Fruit fly (Drosophila melanogaster) whole organism, embryonic: ENCODE results near the gene Actn.

ENCODE experiments used
- Bgb ChIP-seq: fragments of 200-800 bp; sonication (Bioruptor generic); IDR thresholded peaks from 2 replicates; pipeline ENCODE4 v1.3.6; 2022; ENCODE audit warnings: missing biosample characterization, missing genetic modification characterization; ENCODE audit not compliant: partially characterized antibody
- Blimp-1 ChIP-seq: fragments of 200-800 bp; sonication (Bioruptor generic); optimal IDR thresholded peaks from 3 replicates; lab custom pipeline; 2018; ENCODE audit warnings: missing biosample characterization, missing genetic modification characterization, mild to moderate bottlenecking, moderate library complexity, missing genetic modification reagents
- CG10267 ChIP-seq: fragments of 200-800 bp; sonication (Bioruptor generic); optimal IDR thresholded peaks from 2 replicates; lab custom pipeline; 2018; ENCODE audit warnings: missing biosample characterization, mild to moderate bottlenecking, missing genetic modification characterization, moderate library complexity
- CG10321 ChIP-seq: fragments of 200-800 bp; sonication (Bioruptor generic); IDR thresholded peaks from 2 replicates; pipeline ENCODE4 v1.3.6; 2022; ENCODE audit warnings: missing biosample characterization, missing genetic modification characterization
- CG10462 ChIP-seq: fragments of 200-800 bp; sonication (Bioruptor generic); optimal IDR thresholded peaks from 2 replicates; lab custom pipeline; 2016; ENCODE audit warnings: missing biosample characterization, missing genetic modification characterization
- CG11247 ChIP-seq: fragments of 200-800 bp; sonication (Bioruptor generic); IDR thresholded peaks from 2 replicates; pipeline ENCODE4 v1.3.6; 2022; ENCODE audit warnings: missing biosample characterization, missing genetic modification characterization
- CG1233 ChIP-seq: fragments of 200-800 bp; sonication (Bioruptor generic); optimal IDR thresholded peaks from 4 replicates; lab custom pipeline; 2018; ENCODE audit warnings: missing biosample characterization, mild to moderate bottlenecking, missing genetic modification characterization
- CG14710 ChIP-seq: fragments of 200-800 bp; sonication (Bioruptor generic); optimal IDR thresholded peaks from 3 replicates; lab custom pipeline; 2019; ENCODE audit warnings: missing biosample characterization, mild to moderate bottlenecking, missing genetic modification characterization, moderate library complexity
- CG30020 ChIP-seq: fragments of 200-800 bp; optimal IDR thresholded peaks from 2 replicates; lab custom pipeline; 2019; ENCODE audit warnings: missing biosample characterization, mild to moderate bottlenecking, missing genetic modification characterization, moderate library complexity
- CG31224 ChIP-seq: fragments of 200-800 bp; sonication (Bioruptor generic); IDR thresholded peaks from 2 replicates; pipeline ENCODE4 v1.3.6; 2022; ENCODE audit warnings: missing biosample characterization, missing genetic modification characterization
- CG3847 ChIP-seq: fragments of 200-800 bp; sonication (Bioruptor generic); IDR thresholded peaks from 2 replicates; pipeline ENCODE4 v1.3.6; 2022; ENCODE audit warnings: missing biosample characterization, missing genetic modification characterization
- CG4328 ChIP-seq: fragments of 200-800 bp; sonication (Bioruptor generic); optimal IDR thresholded peaks from 3 replicates; lab custom pipeline; 2017; ENCODE audit warnings: missing biosample characterization, missing genetic modification reagents, missing genetic modification characterization
- CG6254 ChIP-seq: fragments of 200-800 bp; sonication (Bioruptor generic); optimal IDR thresholded peaks from 3 replicates; lab custom pipeline; 2017; ENCODE audit warnings: mild to moderate bottlenecking, missing biosample characterization, missing genetic modification reagents, missing genetic modification characterization
- CG6854 ChIP-seq: fragments of 200-800 bp; sonication (Bioruptor generic); optimal IDR thresholded peaks from 3 replicates; lab custom pipeline; 2017; ENCODE audit warnings: missing biosample characterization, mild to moderate bottlenecking, missing genetic modification characterization
- CG9797 ChIP-seq: fragments of 200-800 bp; sonication (Bioruptor generic); optimal IDR thresholded peaks from 3 replicates; lab custom pipeline; 2018; ENCODE audit warnings: missing biosample characterization, mild to moderate bottlenecking, missing genetic modification characterization
- CG9817 ChIP-seq: fragments of 200-800 bp; sonication (Bioruptor generic); optimal IDR thresholded peaks from 2 replicates; lab custom pipeline; 2018; ENCODE audit warnings: missing biosample characterization, mild to moderate bottlenecking, missing genetic modification characterization, moderate library complexity
- CrebB ChIP-seq: fragments of 200-800 bp; sonication (Bioruptor generic); optimal IDR thresholded peaks from 3 replicates; lab custom pipeline; 2018; ENCODE audit warnings: missing biosample characterization, mild to moderate bottlenecking, missing genetic modification characterization
- Dbx ChIP-seq: fragments of 200-800 bp; sonication (Bioruptor generic); IDR thresholded peaks from 3 replicates; pipeline ENCODE4 v1.3.6; 2022; ENCODE audit warnings: missing biosample characterization, missing genetic modification characterization
- Dip2 ChIP-seq: fragments of 200-800 bp; sonication (Bioruptor generic); IDR thresholded peaks from 2 replicates; pipeline ENCODE4 v1.3.6; 2022; ENCODE audit warnings: missing biosample characterization, missing genetic modification characterization
- E2f1 ChIP-seq: fragments of 200-800 bp; sonication (Bioruptor generic); IDR thresholded peaks from 2 replicates; pipeline ENCODE4 v1.3.6; 2022; ENCODE audit warnings: missing biosample characterization, missing genetic modification characterization
- Hey ChIP-seq: fragments of 200-800 bp; sonication (Bioruptor generic); optimal IDR thresholded peaks from 3 replicates; lab custom pipeline; 2018; ENCODE audit warnings: missing biosample characterization, mild to moderate bottlenecking, missing genetic modification characterization
- Hmr ChIP-seq: fragments of 200-800 bp; sonication (Bioruptor generic); optimal IDR thresholded peaks from 3 replicates; lab custom pipeline; 2017; ENCODE audit warnings: mild to moderate bottlenecking, missing biosample characterization, missing genetic modification reagents, missing genetic modification characterization
- Mes4 ChIP-seq: fragments of 200-800 bp; sonication (Bioruptor generic); optimal IDR thresholded peaks from 2 replicates; lab custom pipeline; 2016; ENCODE audit warnings: missing biosample characterization, missing genetic modification characterization
- NC2β ChIP-seq: fragments of 200-800 bp; sonication (Bioruptor generic); optimal IDR thresholded peaks from 2 replicates; lab custom pipeline; 2016; ENCODE audit warnings: missing biosample characterization, missing genetic modification characterization
- Nf-YA ChIP-seq: fragments of 200-800 bp; sonication (Bioruptor generic); IDR thresholded peaks from 2 replicates; pipeline ENCODE4 v1.3.6; 2022; ENCODE audit warnings: missing biosample characterization, missing genetic modification characterization
- Stat92E ChIP-seq, 3 experiments: fragments of >200 bp in 2 of 3; fragments of 200-800 bp in 1 of 3; sonication (Bioruptor generic) in 1 of 3; optimal IDR thresholded peaks; 2 replicates each; lab custom pipeline; 2017 to 2019; ENCODE audit warnings: missing biosample characterization in 3 of 3, missing genetic modification characterization in 3 of 3, mild to moderate bottlenecking in 1 of 3, moderate library complexity in 1 of 3
- ac ChIP-seq: fragments of 200-800 bp; sonication (Bioruptor generic); optimal IDR thresholded peaks from 3 replicates; lab custom pipeline; 2017; ENCODE audit warnings: missing biosample characterization, mild to moderate bottlenecking, missing genetic modification characterization
- cad ChIP-seq: fragments of >200 bp; optimal IDR thresholded peaks from 2 replicates; lab custom pipeline; 2017; ENCODE audit warnings: missing biosample characterization, missing genetic modification characterization
- cato ChIP-seq: fragments of 200-800 bp; sonication (Bioruptor generic); optimal IDR thresholded peaks from 2 replicates; lab custom pipeline; 2016; ENCODE audit warnings: missing biosample characterization, missing genetic modification characterization, borderline replicate concordance
- chinmo ChIP-seq: fragments of 200-800 bp; sonication (Bioruptor generic); IDR thresholded peaks from 4 replicates; pipeline ENCODE4 v1.3.6; 2022; ENCODE audit warnings: missing biosample characterization, missing genetic modification characterization; ENCODE audit not compliant: partially characterized antibody
- dan ChIP-seq: fragments of 200-800 bp; sonication (Bioruptor generic); IDR thresholded peaks from 2 replicates; pipeline ENCODE4 v1.3.6; 2022; ENCODE audit warnings: missing biosample characterization, missing genetic modification characterization
- danr ChIP-seq: fragments of 200-800 bp; sonication (Bioruptor generic); IDR thresholded peaks from 2 replicates; pipeline ENCODE4 v1.3.6; 2022; ENCODE audit warnings: missing biosample characterization, missing genetic modification characterization
- eve ChIP-seq, 2 experiments: fragments of >200 bp; optimal IDR thresholded peaks; 2 replicates each; lab custom pipeline; 2017; ENCODE audit warnings: missing biosample characterization in 2 of 2, missing genetic modification characterization in 2 of 2
- ftz-f1 ChIP-seq: fragments of 200-800 bp; sonication (Bioruptor generic); optimal IDR thresholded peaks from 2 replicates; lab custom pipeline; 2016; ENCODE audit warnings: missing biosample characterization, missing genetic modification characterization
- gt ChIP-seq: fragments of 200-800 bp; sonication (Bioruptor generic); IDR thresholded peaks from 2 replicates; pipeline ENCODE4 v1.3.6; 2022; ENCODE audit warnings: missing biosample characterization, missing genetic modification characterization
- jigr1 ChIP-seq: fragments of 200-800 bp; sonication (Bioruptor generic); IDR thresholded peaks from 3 replicates; pipeline ENCODE4 v1.3.6; 2022; ENCODE audit warnings: missing biosample characterization, missing genetic modification characterization
- lov ChIP-seq, 2 experiments: fragments of 200-800 bp in 1 of 2; fragments of >200 bp in 1 of 2; sonication (Bioruptor generic) in 1 of 2; IDR thresholded peaks in 1 of 2; optimal IDR thresholded peaks in 1 of 2; 2 replicates in 1 of 2; 3 replicates in 1 of 2; pipeline versions ENCODE4 v1.3.6 to Lab custom; 2017 to 2022; ENCODE audit warnings: missing biosample characterization in 1 of 2, missing genetic modification characterization in 1 of 2
- nerfin-1 ChIP-seq: fragments of 200-800 bp; sonication (Bioruptor generic); optimal IDR thresholded peaks from 3 replicates; lab custom pipeline; 2019; ENCODE audit warnings: missing biosample characterization, mild to moderate bottlenecking, missing genetic modification characterization, moderate library complexity
- org-1 ChIP-seq: fragments of 200-800 bp; sonication (Bioruptor generic); optimal IDR thresholded peaks from 2 replicates; lab custom pipeline; 2017; ENCODE audit warnings: missing biosample characterization, missing genetic modification characterization
- otp ChIP-seq: fragments of 200-800 bp; sonication (Bioruptor generic); IDR thresholded peaks from 3 replicates; pipeline ENCODE4, ENCODE4 v1.3.6; 2022; ENCODE audit warnings: missing biosample characterization, missing genetic modification characterization
- pan ChIP-seq, 4 experiments: fragments of >200 bp in 3 of 4; fragments of 200-800 bp in 1 of 4; sonication (Bioruptor generic) in 1 of 4; optimal IDR thresholded peaks in 3 of 4; IDR thresholded peaks in 1 of 4; 2 replicates each; pipeline versions ENCODE4 v1.3.6 to Lab custom; 2017 to 2022; ENCODE audit warnings: missing biosample characterization in 2 of 4, missing genetic modification characterization in 2 of 4, mixed read lengths in 1 of 4
- sima ChIP-seq: fragments of 200-800 bp; sonication (Bioruptor generic); optimal IDR thresholded peaks from 2 replicates; lab custom pipeline; 2016; ENCODE audit warnings: missing biosample characterization, missing genetic modification characterization
- slbo ChIP-seq: fragments of 200-800 bp; sonication (Bioruptor generic); IDR thresholded peaks from 2 replicates; pipeline ENCODE4 v1.3.6; 2022; ENCODE audit warnings: missing biosample characterization, missing genetic modification characterization
- slp2 ChIP-seq: fragments of 200-800 bp; sonication (Bioruptor generic); optimal IDR thresholded peaks from 2 replicates; lab custom pipeline; 2016; ENCODE audit warnings: missing biosample characterization, missing genetic modification characterization
- z ChIP-seq: fragments of 200-800 bp; sonication (Bioruptor generic); IDR thresholded peaks from 3 replicates; pipeline ENCODE4 v1.3.6; 2022; ENCODE audit warnings: missing biosample characterization, missing genetic modification characterization
- zen2 ChIP-seq: fragments of 200-800 bp; sonication (Bioruptor generic); IDR thresholded peaks from 3 replicates; pipeline ENCODE4 v1.3.6; 2022; ENCODE audit warnings: missing biosample characterization, missing genetic modification characterization; ENCODE audit not compliant: partially characterized antibody
- zfh2 ChIP-seq: fragments of 200-800 bp; sonication (Bioruptor generic); optimal IDR thresholded peaks from 2 replicates; lab custom pipeline; 2016; ENCODE audit warnings: missing biosample characterization, missing genetic modification characterization

Gene Actn

dm6 chrX:1984175-1984973 is 57.7 kb downstream of the Actn start (continued):
- TF ChIP-seq nerfin-1 (tag; lab: Kevin White, UChicago) (peak; percentile 71), ac (GFP tag; lab: Kevin White, UChicago) (no peak), jigr1 (GFP tag; lab: Robert Waterston, UW) (peak; percentile 82), CG10321 (GFP tag; lab: Robert Waterston, UW) (no peak), CG30020 (tag; lab: Kevin White, UChicago) (no peak), z (GFP tag; lab: Robert Waterston, UW) (no peak), CG31224 (GFP tag; lab: Robert Waterston, UW) (no peak), org-1 (peak; percentile 75), CG11247 (peak; percentile 59), cato (GFP tag; lab: Kevin White, UChicago) (peak; percentile 29), Hey (no peak), pan (optimal IDR thresholded peaks at IDR 0.05; lab: Kevin White, UChicago) (no peak), pan (GFP tag; optimal IDR thresholded peaks at IDR 0.05 in 1 of 2, IDR thresholded peaks at IDR 0.05 in 1 of 2) (peak in 1 of 2 experiments; percentile 80), zen2 (no peak), Dip2 (GFP tag; lab: Robert Waterston, UW) (0 out of 2 replicates have a peak, but pooled peaks have one; percentile 9), eve (GFP tag; optimal IDR thresholded peaks at IDR 0.05; lab: Kevin White, UChicago) (no peak), dan (peak; percentile 44; the same call in 1 of the 2 replicates), Mes4 (peak; percentile 78), E2f1 (GFP tag; lab: Robert Waterston, UW) (peak; percentile 69), slbo (peak; percentile 70), CG6254 (GFP tag; lab: Kevin White, UChicago) (peak; percentile 38), CG9817 (tag; lab: Kevin White, UChicago) (peak; percentile 63), CG10462 (GFP tag; lab: Kevin White, UChicago) (peak; percentile 46), CG6854 (GFP tag; lab: Kevin White, UChicago) (peak; percentile 11), Dbx (GFP tag; lab: Robert Waterston, UW) (no peak), Nf-YA (GFP tag; lab: Robert Waterston, UW) (no peak), ftz-f1 (GFP tag; lab: Kevin White, UChicago) (peak; percentile 29), lov (optimal IDR thresholded peaks at IDR 0.05; lab: Kevin White, UChicago) (no peak), lov (GFP tag; IDR thresholded peaks at IDR 0.05; lab: Robert Waterston, UW) (no peak), CG1233 (GFP tag; lab: Kevin White, UChicago) (peak; percentile 59), sima (no peak), CG3847 (GFP tag; lab: Robert Waterston, UW) (peak; percentile 66), NC2β (peak; percentile 23), Hmr (peak; percentile 72), gt (GFP tag; lab: Robert Waterston, UW) (peak; percentile 52; the same call in 1 of the 2 replicates), CG4328 (GFP tag; lab: Kevin White, UChicago) (peak; percentile 38), CG9797 (peak; percentile 0), CG10267 (peak; percentile 50), zfh2 (peak; percentile 84), danr (GFP tag; lab: Robert Waterston, UW) (peak; percentile 77), CG14710 (peak; percentile 50), slp2 (peak; percentile 67), Stat92E (GFP tag; optimal IDR thresholded peaks at IDR 0.05; lab: Kevin White, UChicago) (peak in 1 of 3 experiments; percentile 32), Blimp-1 (GFP tag; lab: Kevin White, UChicago) (peak; percentile 76), Bgb (GFP tag; lab: Robert Waterston, UW) (no peak), cad (GFP tag; lab: Kevin White, UChicago) (no peak), otp (GFP tag; lab: Robert Waterston, UW) (0 out of 3 replicates have a peak, but pooled peaks have one; percentile 29), chinmo (GFP tag; lab: Robert Waterston, UW) (0 out of 4 replicates have a peak, but pooled peaks have one; percentile 36), CrebB (peak; percentile 65)
